Worm (Caenorhabditis elegans) whole organism, L4/young adult: ENCODE data around the gene cpna-3.

Experiments used
- W03F9.2 ChIP-seq: fragments of 150-350 bp; optimal IDR thresholded peaks from 2 replicates; lab custom pipeline; 2014; ENCODE audit warnings: missing biosample characterization, missing genetic modification characterization
- him-1 ChIP-seq: sonication (generic microtip); optimal IDR thresholded peaks from 2 replicates; lab custom pipeline; 2016; ENCODE audit warnings: missing genotype, missing genetic modification reagents, missing genetic modification characterization, missing compliant biosample characterization

ce11 chrIV:9117700-9118099 is 21.1 kb downstream of the cpna-3 start:
- no peak for TF ChIP-seq him-1 (tag; lab: Kevin White, UChicago)
- TF ChIP-seq W03F9.2: no peak
